Worm (Caenorhabditis elegans): ENCODE data around the gene ZK470.6.

Gene ZK470.6

DNA sequence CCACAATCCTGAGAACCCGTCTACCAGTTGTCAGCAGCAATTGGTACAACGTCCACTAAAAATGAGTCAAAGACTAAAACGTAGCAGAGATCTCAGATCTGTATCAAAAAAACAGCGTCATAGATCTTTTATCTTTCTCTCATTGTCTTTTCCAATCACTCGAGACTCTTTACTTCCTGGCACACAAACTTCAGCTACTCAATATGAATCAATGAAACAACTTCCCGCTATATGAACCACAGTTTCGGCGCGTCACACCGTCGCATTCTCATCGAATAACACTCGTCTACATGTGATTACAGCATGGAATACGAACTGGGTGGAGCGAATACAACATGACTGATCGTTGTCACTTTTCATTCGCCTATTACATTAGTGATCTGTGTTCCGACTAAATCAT is 45.1 kb downstream of the ZK470.6 start:
- no peak for TF ChIP-seq unc-62 (GFP tag; optimal IDR thresholded peaks at IDR 0.05)

DNA sequence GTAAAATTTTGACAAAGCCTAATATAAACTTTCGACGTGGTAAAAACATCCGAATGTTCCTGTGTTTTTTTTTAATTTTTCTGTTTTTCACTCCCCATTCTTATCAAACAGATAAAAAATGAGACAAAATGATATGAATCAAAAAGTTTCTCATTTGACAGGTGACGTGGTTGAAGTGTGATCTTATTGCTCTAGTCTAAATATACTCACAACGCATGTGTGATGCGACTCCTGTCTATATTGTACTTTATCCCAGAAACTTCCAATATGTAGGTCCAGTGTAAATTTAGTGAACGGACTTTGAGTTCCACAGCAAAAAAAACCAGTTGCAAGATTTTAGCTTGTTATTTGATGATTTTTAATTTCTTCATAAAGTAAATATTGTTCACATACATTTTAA is 45.9 kb downstream of the ZK470.6 start:
- TF ChIP-seq unc-62 (GFP tag; optimal IDR thresholded peaks at IDR 0.05), result no peak

DNA sequence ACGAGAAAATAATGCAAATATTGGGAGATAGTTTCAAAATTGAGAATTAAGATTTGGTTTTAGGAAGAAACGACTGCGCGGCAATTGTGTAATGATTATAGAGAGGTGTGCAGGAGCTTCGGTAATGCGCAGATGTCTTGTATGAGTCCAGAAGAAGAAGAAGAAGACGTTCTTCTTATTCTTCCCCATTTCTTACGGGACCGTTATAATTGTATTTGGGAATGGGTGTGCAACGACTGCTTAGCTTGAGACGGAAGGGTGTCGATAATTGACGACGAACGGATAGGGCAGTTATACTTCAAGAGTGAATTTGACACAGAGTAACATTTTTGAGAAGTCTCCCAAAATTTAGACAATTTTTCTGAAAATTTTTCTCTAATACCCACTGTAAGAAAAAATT is 48.6 kb downstream of the ZK470.6 start:
- TF ChIP-seq unc-62 (GFP tag; optimal IDR thresholded peaks at IDR 0.05), result no peak
